Fruit fly (Drosophila melanogaster): ENCODE data around the gene cnc.

The cnc gene

DNA sequence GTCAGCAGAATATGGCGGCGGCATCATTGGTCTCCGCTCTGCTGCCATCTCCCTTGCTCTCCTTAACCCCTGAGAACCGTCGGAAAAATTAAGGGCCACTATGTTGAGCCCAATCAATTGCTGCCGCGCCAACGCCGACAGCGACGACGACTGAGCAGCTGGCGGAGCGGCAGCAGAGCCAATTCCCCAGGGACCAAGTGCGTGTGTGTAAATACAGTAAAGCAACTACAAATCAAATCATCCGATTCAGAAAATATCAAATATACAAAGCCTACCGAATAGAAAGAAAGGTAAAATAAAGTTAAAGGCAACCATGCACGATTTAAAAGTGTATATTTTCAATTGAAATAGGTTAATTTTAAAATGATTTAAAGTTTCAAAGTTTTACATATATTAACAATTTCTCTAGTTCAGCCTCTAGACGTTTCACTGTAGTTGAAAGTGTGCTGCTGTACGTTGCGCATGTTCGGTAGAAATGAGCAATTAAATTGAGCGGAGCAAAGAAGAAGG is 14.7 kb downstream of the cnc start (continued):
- peak; percentile 9 for TF ChIP-seq Hr39 (GFP tag; optimal IDR thresholded peaks at IDR 0.05)
- peak; percentile 25 for TF ChIP-seq CG32006 (GFP tag; optimal IDR thresholded peaks at IDR 0.05)
- no peak for TF ChIP-seq CG6792 (GFP tag; optimal IDR thresholded peaks at IDR 0.05)
- peak; percentile 23 for TF ChIP-seq OdsH (GFP tag; optimal IDR thresholded peaks at IDR 0.05)
- TF ChIP-seq CG9139 (GFP tag; optimal IDR thresholded peaks at IDR 0.05) = no peak
- TF ChIP-seq esn (GFP tag; optimal IDR thresholded peaks at IDR 0.05) = peak; percentile 16
- TF ChIP-seq CG6808 (GFP tag; optimal IDR thresholded peaks at IDR 0.05) = peak; percentile 34
- no peak for TF ChIP-seq Lpt (GFP tag; optimal IDR thresholded peaks at IDR 0.05)
- TF ChIP-seq Eip78C (GFP tag) = peak; percentile 89
- TF ChIP-seq Eip75B (GFP tag; optimal IDR thresholded peaks at IDR 0.05) = peak; percentile 40
- peak; percentile 17 for TF ChIP-seq spab (GFP tag; optimal IDR thresholded peaks at IDR 0.05)
- no peak for TF ChIP-seq vri (GFP tag; optimal IDR thresholded peaks at IDR 0.05)
- no peak for TF ChIP-seq CG11294 (GFP tag; IDR thresholded peaks at IDR 0.05)
- peak; percentile 25 for TF ChIP-seq Smox (GFP tag; optimal IDR thresholded peaks at IDR 0.05)
- no peak for TF ChIP-seq salr (GFP tag; optimal IDR thresholded peaks at IDR 0.05)

DNA sequence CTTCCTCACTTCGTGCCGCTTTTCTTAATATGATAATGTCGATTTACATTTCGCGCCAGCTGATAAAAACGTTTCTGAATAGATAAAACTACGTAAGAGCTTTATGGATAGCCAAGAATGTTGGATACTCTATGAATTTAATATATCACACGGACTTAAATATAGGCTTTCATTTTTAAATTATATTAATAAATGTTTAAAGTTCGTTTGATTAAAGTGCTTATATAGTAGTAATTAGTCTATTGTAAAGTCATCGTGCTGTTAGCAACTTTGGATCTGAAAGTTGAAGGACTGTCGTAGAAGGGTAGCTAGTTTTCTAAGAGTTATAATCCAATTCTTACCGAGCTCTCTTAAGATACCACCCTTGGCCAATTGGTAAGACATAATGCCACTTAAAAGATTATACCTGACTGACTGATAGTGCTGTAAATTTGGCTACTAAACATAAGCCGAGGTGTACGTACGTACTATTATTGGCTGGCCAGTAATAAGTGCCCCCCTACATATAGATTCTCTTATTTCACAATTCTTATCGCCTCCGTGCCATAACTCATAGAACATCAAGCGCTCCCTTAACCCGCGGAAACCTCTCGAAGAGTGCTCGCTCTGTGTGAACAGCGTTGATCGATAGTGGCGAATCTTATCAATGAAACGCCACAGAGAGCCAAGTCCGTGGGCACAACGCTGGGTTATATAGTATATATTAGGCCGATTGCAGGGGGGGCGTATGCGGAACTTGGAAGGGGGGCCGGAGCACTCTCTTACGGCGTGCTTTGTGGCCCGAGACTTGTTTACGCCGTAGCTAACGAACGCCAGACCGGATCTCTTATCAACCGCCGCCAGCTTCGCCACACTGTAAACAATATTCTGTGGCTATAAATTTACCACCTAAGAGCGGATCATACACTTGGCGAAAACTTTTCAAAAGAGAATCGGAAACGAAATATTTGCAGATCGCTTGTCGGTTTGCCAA is 16.0 kb downstream of the cnc start:
- no peak for TF ChIP-seq dsx (GFP tag; optimal IDR thresholded peaks at IDR 0.05; ENCODE audit: poor library complexity, severe bottlenecking)
- no peak for TF ChIP-seq cyc (GFP tag; optimal IDR thresholded peaks at IDR 0.05)
- TF ChIP-seq CG16779 (tag; optimal IDR thresholded peaks at IDR 0.05) = peak; percentile 63
- no peak for TF ChIP-seq CG15336 (GFP tag; IDR thresholded peaks at IDR 0.05)
- 0 out of 3 replicates have a peak, but pooled peaks have one; percentile 16 for TF ChIP-seq CG8119 (GFP tag; IDR thresholded peaks at IDR 0.05)
- TF ChIP-seq CG10669 (GFP tag; optimal IDR thresholded peaks at IDR 0.05) = no peak
- no peak for TF ChIP-seq CG11902 (GFP tag; optimal IDR thresholded peaks at IDR 0.05)
- no peak for TF ChIP-seq topi (GFP tag; optimal IDR thresholded peaks at IDR 0.05)
- no peak for TF ChIP-seq net (GFP tag; optimal IDR thresholded peaks at IDR 0.05)
- no peak for TF ChIP-seq Lpt (GFP tag; optimal IDR thresholded peaks at IDR 0.05)
- no peak for TF ChIP-seq Hr38 (GFP tag; optimal IDR thresholded peaks at IDR 0.05)
- no peak for TF ChIP-seq Smox (GFP tag; optimal IDR thresholded peaks at IDR 0.05)
- TF ChIP-seq Sox15 (GFP tag; optimal IDR thresholded peaks at IDR 0.05) = no peak
- no peak for TF ChIP-seq CG8632 (GFP tag; optimal IDR thresholded peaks at IDR 0.05)
- TF ChIP-seq Hr4 (GFP tag; optimal IDR thresholded peaks at IDR 0.05) = no peak
- TF ChIP-seq Ets21C (GFP tag; optimal IDR thresholded peaks at IDR 0.05) = no peak
- no peak for TF ChIP-seq CG6163 (GFP tag; IDR thresholded peaks at IDR 0.05)
- no peak for TF ChIP-seq CG3032 (tag; optimal IDR thresholded peaks at IDR 0.05)
- TF ChIP-seq vri (GFP tag; optimal IDR thresholded peaks at IDR 0.05) = peak; percentile 88
- TF ChIP-seq CG6276 (GFP tag; optimal IDR thresholded peaks at IDR 0.05) = peak; percentile 4
- TF ChIP-seq CG9139 (GFP tag; optimal IDR thresholded peaks at IDR 0.05) = no peak
- no peak for TF ChIP-seq esn (GFP tag; optimal IDR thresholded peaks at IDR 0.05)
- no peak for TF ChIP-seq Eip75B (GFP tag; optimal IDR thresholded peaks at IDR 0.05)
- TF ChIP-seq ss (GFP tag; optimal IDR thresholded peaks at IDR 0.05) = peak; percentile 18 to 58
- no peak for TF ChIP-seq CG8319 (GFP tag; optimal IDR thresholded peaks at IDR 0.05)
- no peak for TF ChIP-seq achi (GFP tag; optimal IDR thresholded peaks at IDR 0.05)
- TF ChIP-seq CG3919 (GFP tag; optimal IDR thresholded peaks at IDR 0.05) = no peak
- peak; percentile 21 for TF ChIP-seq Sox14 (GFP tag; optimal IDR thresholded peaks at IDR 0.05)
- TF ChIP-seq Sox102F (GFP tag; optimal IDR thresholded peaks at IDR 0.05) = peak; percentile 4
- TF ChIP-seq fd85E (GFP tag; optimal IDR thresholded peaks at IDR 0.05) = no peak
- peak; percentile 7 for TF ChIP-seq CG6854 (GFP tag; optimal IDR thresholded peaks at IDR 0.05)
- TF ChIP-seq CG6808 (GFP tag; optimal IDR thresholded peaks at IDR 0.05) = no peak
- no peak for TF ChIP-seq OdsH (GFP tag; optimal IDR thresholded peaks at IDR 0.05)
- no peak for TF ChIP-seq pdm3 (GFP tag; optimal IDR thresholded peaks at IDR 0.05)
- TF ChIP-seq fkh (GFP tag; optimal IDR thresholded peaks at IDR 0.05) = no peak
- TF ChIP-seq Gug (GFP tag; IDR thresholded peaks at IDR 0.05) = no peak
- no peak for TF ChIP-seq CG7368 (GFP tag; optimal IDR thresholded peaks at IDR 0.05)
- peak; percentile 96 for TF ChIP-seq svp (GFP tag)
- no peak for TF ChIP-seq Ets96B (tag; optimal IDR thresholded peaks at IDR 0.05)
- TF ChIP-seq CG11294 (GFP tag; IDR thresholded peaks at IDR 0.05) = no peak
- no peak for TF ChIP-seq Blimp-1 (GFP tag; optimal IDR thresholded peaks at IDR 0.05)
